Worm (Caenorhabditis elegans) whole organism, L1 larva: ENCODE data around the gene apd-3.

Experiments used
- C04F5.9 ChIP-seq: sonication (generic microtip); optimal IDR thresholded peaks from 2 replicates; lab custom pipeline; 2016; ENCODE audit warnings: missing genetic modification characterization, missing compliant biosample characterization
- alr-1 ChIP-seq: fragments of 200-800 bp; sonication (Bioruptor generic); optimal IDR thresholded peaks from 2 replicates; lab custom pipeline; 2018; ENCODE audit warnings: borderline replicate concordance, mild to moderate bottlenecking, missing genetic modification characterization, missing compliant biosample characterization
- aly-2 ChIP-seq: fragments of 150-350 bp; optimal IDR thresholded peaks from 2 replicates; lab custom pipeline; 2014; ENCODE audit warnings: missing biosample characterization, missing genetic modification characterization
- ama-1 ChIP-seq: fragments of 150-350 bp; optimal IDR thresholded peaks from 2 replicates; lab custom pipeline; 2014
- ceh-82 ChIP-seq, 3 experiments: fragments of 150-350 bp in 1 of 3; sonication (generic microtip) in 2 of 3; optimal IDR thresholded peaks; 2 replicates each; lab custom pipeline; 2014 to 2017; ENCODE audit warnings: missing biosample characterization in 3 of 3, missing genetic modification characterization in 3 of 3
- ceh-88 ChIP-seq: fragments of 200-800 bp; sonication (Bioruptor generic); IDR thresholded peaks from 2 replicates; pipeline ENCODE4 v1.3.6; 2022; ENCODE audit warnings: missing genetic modification characterization, missing compliant biosample characterization
- ces-1 ChIP-seq: fragments of 150-350 bp; optimal IDR thresholded peaks from 2 replicates; lab custom pipeline; 2014; ENCODE audit warnings: missing biosample characterization, missing genetic modification reagents, missing genetic modification characterization
- efl-1 ChIP-seq, 4 experiments: fragments of 150-350 bp; optimal IDR thresholded peaks in 3 of 4; peaks in 1 of 4; 1 replicate in 1 of 4; 2 replicates in 3 of 4; lab custom pipeline; 2014; ENCODE audit warnings: missing biosample characterization in 2 of 4, missing genetic modification characterization in 2 of 4, missing genetic modification reagents in 2 of 4
- egl-27 ChIP-seq, 2 experiments: fragments of 150-350 bp in 1 of 2; sonication (generic microtip); optimal IDR thresholded peaks; 3 replicates each; lab custom pipeline; 2017 to 2018; ENCODE audit warnings: missing biosample characterization in 2 of 2, missing genetic modification characterization in 2 of 2, missing genetic modification reagents in 2 of 2
- elt-2 ChIP-seq: sonication (generic microtip); optimal IDR thresholded peaks from 2 replicates; lab custom pipeline; 2016; ENCODE audit warnings: missing genetic modification characterization, mild to moderate bottlenecking, inconsistent platforms, missing compliant biosample characterization, missing genetic modification reagents
- elt-3 ChIP-seq, 6 experiments: fragments of 150-350 bp in 1 of 6; sonication (generic microtip); optimal IDR thresholded peaks; 2 replicates each; lab custom pipeline; 2017 to 2018; ENCODE audit warnings: missing biosample characterization in 6 of 6, missing genetic modification characterization in 6 of 6, inconsistent platforms in 1 of 6
- grh-1 ChIP-seq: fragments of 200-800 bp; sonication (Bioruptor generic); IDR thresholded peaks from 2 replicates; pipeline ENCODE4 v1.3.6; 2022; ENCODE audit warnings: missing genetic modification reagents, missing genetic modification characterization, missing compliant biosample characterization
- hlh-4 ChIP-seq: sonication (generic microtip); optimal IDR thresholded peaks from 2 replicates; lab custom pipeline; 2016; ENCODE audit warnings: mild to moderate bottlenecking, missing genetic modification characterization, missing compliant biosample characterization
- irx-1 ChIP-seq: sonication (generic microtip); optimal IDR thresholded peaks from 2 replicates; lab custom pipeline; 2016; ENCODE audit warnings: missing genetic modification characterization, missing compliant biosample characterization
- lin-13 ChIP-seq: fragments of 150-350 bp; optimal IDR thresholded peaks from 2 replicates; lab custom pipeline; 2014; ENCODE audit warnings: missing biosample characterization, missing genetic modification reagents, missing genetic modification characterization
- lin-15B ChIP-seq: fragments of 150-350 bp; sonication (generic microtip); optimal IDR thresholded peaks from 3 replicates; lab custom pipeline; 2014; ENCODE audit warnings: missing biosample characterization, missing genetic modification characterization
- lin-35 ChIP-seq, 2 experiments: fragments of 150-350 bp; optimal IDR thresholded peaks; 2 replicates each; lab custom pipeline; 2014; ENCODE audit warnings: missing biosample characterization in 2 of 2, missing genetic modification characterization in 2 of 2, missing genetic modification reagents in 2 of 2
- lsy-2 ChIP-seq, 2 experiments: fragments of 150-350 bp; optimal IDR thresholded peaks; 2 replicates each; lab custom pipeline; 2014; ENCODE audit warnings: missing biosample characterization in 2 of 2, missing genetic modification characterization in 2 of 2
- nhr-12 ChIP-seq: sonication (generic microtip); optimal IDR thresholded peaks from 2 replicates; lab custom pipeline; 2017; ENCODE audit warnings: missing biosample characterization, missing genetic modification characterization
- nhr-19 ChIP-seq: fragments of 200-800 bp; sonication (Bioruptor generic); conservative IDR thresholded peaks from 2 replicates; pipeline ENCODE4 v1.3.6; 2022; ENCODE audit warnings: missing genetic modification characterization, missing compliant biosample characterization
- nhr-237 ChIP-seq: fragments of 150-350 bp; optimal IDR thresholded peaks from 2 replicates; lab custom pipeline; 2014; ENCODE audit warnings: missing biosample characterization, missing genetic modification characterization
- nhr-28 ChIP-seq: fragments of 150-350 bp; optimal IDR thresholded peaks from 2 replicates; lab custom pipeline; 2014; ENCODE audit warnings: missing biosample characterization, missing genetic modification characterization
- nhr-77 ChIP-seq: fragments of 150-350 bp; optimal IDR thresholded peaks from 2 replicates; lab custom pipeline; 2014; ENCODE audit warnings: missing biosample characterization, missing genetic modification characterization
- nhr-90 ChIP-seq: sonication (generic microtip); optimal IDR thresholded peaks from 2 replicates; lab custom pipeline; 2016; ENCODE audit warnings: mild to moderate bottlenecking, missing genetic modification characterization, missing compliant biosample characterization; ENCODE audit not compliant: poor library complexity
- pag-3 ChIP-seq: sonication (generic microtip); optimal IDR thresholded peaks from 2 replicates; lab custom pipeline; 2017; ENCODE audit warnings: missing genetic modification characterization, mild to moderate bottlenecking, missing compliant biosample characterization, antibody characterized with exemption, borderline replicate concordance; ENCODE audit not compliant: insufficient read depth
- skn-1 ChIP-seq: fragments of 150-350 bp; optimal IDR thresholded peaks from 2 replicates; lab custom pipeline; 2014; ENCODE audit warnings: missing biosample characterization, missing genetic modification characterization
- snpc-4 ChIP-seq: fragments of 150-350 bp; optimal IDR thresholded peaks from 2 replicates; lab custom pipeline; 2014; ENCODE audit warnings: missing biosample characterization, missing genetic modification characterization
- sup-37 ChIP-seq: fragments of 200-800 bp; sonication (Bioruptor generic); optimal IDR thresholded peaks from 2 replicates; lab custom pipeline; 2018; ENCODE audit warnings: mild to moderate bottlenecking, missing genetic modification characterization, missing compliant biosample characterization
- unc-30 ChIP-seq: sonication (generic microtip); optimal IDR thresholded peaks from 2 replicates; lab custom pipeline; 2017; ENCODE audit warnings: missing biosample characterization, missing genetic modification characterization
- unc-98 ChIP-seq: fragments of 200-800 bp; sonication (Bioruptor generic); IDR thresholded peaks from 2 replicates; pipeline ENCODE4 v1.3.6; 2022; ENCODE audit warnings: missing genetic modification characterization, missing compliant biosample characterization
- zag-1 ChIP-seq: fragments of 150-350 bp; optimal IDR thresholded peaks from 2 replicates; lab custom pipeline; 2014; ENCODE audit warnings: missing biosample characterization, missing genetic modification characterization

apd-3 gene

DNA sequence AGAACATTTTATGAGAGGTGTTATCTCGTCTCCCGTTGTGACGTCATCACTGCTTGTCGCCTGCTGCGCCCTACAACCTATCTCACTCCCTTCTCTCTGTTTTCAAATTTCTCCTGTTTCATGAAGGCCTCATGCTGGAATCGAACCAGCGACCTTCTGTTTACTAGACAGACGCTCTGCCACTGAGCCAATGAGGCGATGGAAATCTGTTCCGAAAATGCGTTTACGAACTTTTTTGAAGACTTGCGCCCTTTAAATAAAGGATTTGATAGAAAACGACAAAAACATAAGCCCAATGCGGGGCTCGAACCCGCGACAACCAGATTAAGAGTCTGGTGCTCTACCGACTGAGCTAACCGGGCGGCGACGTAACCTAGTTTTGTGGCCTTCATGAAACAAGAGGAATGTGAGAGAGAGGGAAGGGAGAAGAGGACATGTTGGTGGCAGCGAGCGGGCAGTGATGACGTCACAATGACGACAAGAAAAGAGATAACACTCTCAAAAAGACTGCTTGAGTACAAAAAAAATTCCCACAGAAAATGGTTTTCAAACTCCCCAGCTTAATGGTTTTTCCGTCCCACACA lies 27.2 kb downstream of the apd-3 start, which contains the start of gene clec-126 (continued):
- 0 out of 2 replicates have a peak, but pooled peaks have one; percentile 33 for TF ChIP-seq ceh-88
- peak; percentile 29 for TF ChIP-seq C04F5.9 (tag; lab: Kevin White, UChicago)
- TF ChIP-seq lin-35 (GFP tag; optimal IDR thresholded peaks at IDR 0.05; lab: Kevin White, UChicago), result peak; percentile 30 to 76
- TF ChIP-seq elt-3 (tag; optimal IDR thresholded peaks at IDR 0.05; lab: Kevin White, UChicago), result peak in 2 of 6 experiments; percentile 2 to 40
- TF ChIP-seq egl-27 (tag; optimal IDR thresholded peaks at IDR 0.05; lab: Kevin White, UChicago), result peak in 1 of 2 experiments; percentile 35
- TF ChIP-seq alr-1 (tag; lab: Kevin White, UChicago), result no peak
- peak; percentile 38 to 59 for TF ChIP-seq efl-1 (optimal IDR thresholded peaks at IDR 0.05; lab: Kevin White, UChicago)
- peak; percentile 40 to 93 for TF ChIP-seq efl-1 (GFP tag; optimal IDR thresholded peaks at IDR 0.05 in 1 of 2; lab: Kevin White, UChicago)
- TF ChIP-seq unc-98 (GFP tag; lab: Robert Waterston, UW), result no peak

DNA sequence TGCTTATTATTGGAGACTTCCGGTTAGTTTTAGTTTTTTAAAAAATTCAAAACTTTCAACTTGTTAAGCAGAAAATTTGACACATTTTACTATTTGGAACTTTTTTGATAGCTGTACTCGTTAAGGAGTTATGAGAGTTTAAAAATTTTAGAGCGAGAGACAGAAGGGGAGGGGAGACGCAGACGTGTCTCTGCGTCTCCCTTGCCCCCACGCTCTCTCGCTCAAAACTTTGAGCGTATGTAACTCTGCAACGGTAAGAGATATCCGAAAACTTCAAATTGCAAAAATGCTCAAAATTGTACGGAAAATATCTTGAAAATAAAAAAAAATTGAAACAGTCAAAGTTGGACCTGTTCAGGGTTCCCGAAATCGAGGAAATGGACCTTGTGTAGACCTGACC lies 30.1 kb downstream of the apd-3 start:
- TF ChIP-seq grh-1, result no peak
- no peak for TF ChIP-seq skn-1 (tag; lab: Kevin White, UChicago)

- TF ChIP-seq lsy-2 (tag; optimal IDR thresholded peaks at IDR 0.05; lab: Kevin White, UChicago) (no peak), ceh-88 (no peak), ama-1 (lab: Kevin White, UChicago) (no peak), nhr-90 (no peak), nhr-28 (tag; lab: Kevin White, UChicago) (no peak), sup-37 (GFP tag; lab: Kevin White, UChicago) (no peak), nhr-12 (no peak), lin-15B (tag; lab: Kevin White, UChicago) (no peak), zag-1 (tag; lab: Kevin White, UChicago) (no peak), ces-1 (GFP tag; lab: Kevin White, UChicago) (no peak), nhr-77 (tag; lab: Kevin White, UChicago) (no peak), lin-13 (no peak), nhr-237 (no peak), unc-30 (tag; lab: Kevin White, UChicago) (no peak), grh-1 (no peak), pag-3 (tag; lab: Kevin White, UChicago) (no peak), ceh-82 (tag; optimal IDR thresholded peaks at IDR 0.05; lab: Kevin White, UChicago) (no peak)
Measured at ce11 chrII:3515384-3516053, 30.7 kb downstream of the apd-3 start, which contains the start of the genes Y49F6B.14 and clec-125. TSS of gene Y49F6B.14 (minus strand) at chrII:3515484. TSS of gene clec-125 (plus strand) at chrII:3516003.

ce11 chrII:3514631-3515030 lies 31.6 kb downstream of the apd-3 start, which contains the start of gene srz-5:
TSS of gene srz-5 (minus strand) at chrII:3514731.
- TF ChIP-seq lin-15B (tag; lab: Kevin White, UChicago), result no peak
- peak; percentile 55 for TF ChIP-seq hlh-4 (tag; lab: Kevin White, UChicago)

DNA sequence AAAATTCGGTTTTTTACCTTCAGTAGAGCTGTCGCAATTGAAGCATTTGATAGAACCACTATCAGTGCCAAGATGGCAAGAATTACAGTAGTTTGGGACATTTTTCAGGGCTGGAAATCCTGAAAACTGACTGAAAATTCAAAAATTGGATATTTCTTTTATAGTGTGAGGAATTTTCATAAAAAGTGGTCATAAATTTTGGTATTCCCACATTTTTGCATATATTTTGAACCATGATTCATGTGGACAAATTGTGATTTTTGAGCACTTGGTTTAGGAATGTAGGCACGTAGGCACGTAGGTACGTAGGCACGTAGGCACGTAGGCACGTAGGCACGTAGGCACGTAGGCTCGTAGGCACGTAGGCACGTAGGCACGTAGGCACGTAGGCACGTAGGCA lies 34.0 kb downstream of the apd-3 start, which contains the start of gene Y49F6B.19:
TSS of gene Y49F6B.19 (minus strand) at position 101 of the 400 bp plus-strand sequence.
- no peak for TF ChIP-seq snpc-4
- TF ChIP-seq lin-15B (tag; lab: Kevin White, UChicago), result no peak
- TF ChIP-seq irx-1, result no peak
- no peak for TF ChIP-seq nhr-19 (GFP tag; lab: Robert Waterston, UW)
- TF ChIP-seq elt-2, result no peak
- TF ChIP-seq aly-2 (tag; lab: Kevin White, UChicago), result no peak
